Fruit fly (Drosophila melanogaster) whole organism, embryonic: ENCODE results near the gene gro.
A peak's percentile ranks its signal among the peaks of the same experiment; 100 is the strongest.

Experiments used
- Aef1 ChIP-seq: fragments of 200-800 bp; sonication (Bioruptor generic); IDR thresholded peaks from 3 replicates; pipeline ENCODE4 v1.3.6; 2022; ENCODE audit warnings: missing biosample characterization, missing genetic modification characterization
- Atf3 ChIP-seq: fragments of 200-800 bp; sonication (Bioruptor generic); optimal IDR thresholded peaks from 3 replicates; lab custom pipeline; 2016; ENCODE audit warnings: missing biosample characterization, missing genetic modification characterization
- CG11695 ChIP-seq: fragments of 200-800 bp; sonication (Bioruptor generic); IDR thresholded peaks from 3 replicates; pipeline ENCODE4 v1.3.6; 2022; ENCODE audit warnings: missing biosample characterization, missing genetic modification characterization
- CG11696 ChIP-seq: fragments of 200-800 bp; sonication (Bioruptor generic); IDR thresholded peaks from 2 replicates; pipeline ENCODE4 v1.3.6; 2022; ENCODE audit warnings: missing biosample characterization, missing genetic modification characterization
- CG12769 ChIP-seq: fragments of 200-800 bp; sonication (Bioruptor generic); optimal IDR thresholded peaks from 2 replicates; lab custom pipeline; 2019; ENCODE audit warnings: missing biosample characterization, mild to moderate bottlenecking, missing genetic modification characterization, moderate library complexity
- CG14441 ChIP-seq: fragments of 200-800 bp; sonication (Bioruptor generic); IDR thresholded peaks from 2 replicates; pipeline ENCODE4 v1.3.6; 2022; ENCODE audit warnings: missing biosample characterization, missing genetic modification characterization
- CG1529 ChIP-seq: fragments of 200-800 bp; sonication (Bioruptor generic); optimal IDR thresholded peaks from 3 replicates; lab custom pipeline; 2018; ENCODE audit warnings: missing biosample characterization, missing genetic modification characterization
- CG17912 ChIP-seq: fragments of 200-800 bp; sonication (Bioruptor generic); optimal IDR thresholded peaks from 2 replicates; lab custom pipeline; 2018; ENCODE audit warnings: missing biosample characterization, mild to moderate bottlenecking, missing genetic modification characterization
- CG1792 ChIP-seq: fragments of 200-800 bp; sonication (Bioruptor generic); optimal IDR thresholded peaks from 2 replicates; lab custom pipeline; 2016; ENCODE audit warnings: missing biosample characterization, missing genetic modification characterization
- CG18764 ChIP-seq: fragments of 200-800 bp; sonication (Bioruptor generic); optimal IDR thresholded peaks from 3 replicates; lab custom pipeline; 2016; ENCODE audit warnings: missing biosample characterization, missing genetic modification characterization
- CG3065 ChIP-seq: fragments of 200-800 bp; sonication (Bioruptor generic); optimal IDR thresholded peaks from 2 replicates; lab custom pipeline; 2016; ENCODE audit warnings: missing biosample characterization, missing genetic modification characterization
- CG32772 ChIP-seq: fragments of 200-800 bp; sonication (Bioruptor generic); IDR thresholded peaks from 2 replicates; pipeline ENCODE4 v1.3.6; 2022; ENCODE audit warnings: missing biosample characterization, missing genetic modification characterization
- CG34224 ChIP-seq: fragments of 200-800 bp; sonication (Bioruptor generic); IDR thresholded peaks from 3 replicates; pipeline ENCODE4 v1.3.6; 2022; ENCODE audit warnings: missing biosample characterization, missing genetic modification characterization; ENCODE audit not compliant: partially characterized antibody
- CG34376 ChIP-seq: fragments of 200-800 bp; sonication (Bioruptor generic); optimal IDR thresholded peaks from 2 replicates; lab custom pipeline; 2018; ENCODE audit warnings: missing biosample characterization, mild to moderate bottlenecking, missing genetic modification characterization
- CG4360 ChIP-seq: fragments of 200-800 bp; sonication (Bioruptor generic); IDR thresholded peaks from 2 replicates; pipeline ENCODE4 v1.3.6; 2022; ENCODE audit warnings: missing biosample characterization, missing genetic modification characterization
- CG6654 ChIP-seq: fragments of 200-800 bp; sonication (Bioruptor generic); optimal IDR thresholded peaks from 2 replicates; lab custom pipeline; 2017; ENCODE audit warnings: missing biosample characterization, mild to moderate bottlenecking, missing genetic modification characterization
- CG7745 ChIP-seq: fragments of 200-800 bp; sonication (Bioruptor generic); optimal IDR thresholded peaks from 2 replicates; lab custom pipeline; 2018; ENCODE audit warnings: missing biosample characterization, mild to moderate bottlenecking, missing genetic modification characterization, moderate library complexity
- CG8281 ChIP-seq: fragments of 200-800 bp; sonication (Bioruptor generic); optimal IDR thresholded peaks from 2 replicates; lab custom pipeline; 2018; ENCODE audit warnings: missing biosample characterization, mild to moderate bottlenecking, missing genetic modification characterization, moderate library complexity
- Dip2 ChIP-seq: fragments of 200-800 bp; sonication (Bioruptor generic); IDR thresholded peaks from 2 replicates; pipeline ENCODE4 v1.3.6; 2022; ENCODE audit warnings: missing biosample characterization, missing genetic modification characterization
- HLH4C ChIP-seq: fragments of 200-800 bp; sonication (Bioruptor generic); IDR thresholded peaks from 3 replicates; pipeline ENCODE4 v1.3.6; 2022; ENCODE audit warnings: missing biosample characterization, missing genetic modification characterization; ENCODE audit not compliant: partially characterized antibody
- HLHmδ ChIP-seq: fragments of 200-800 bp; sonication (Bioruptor generic); optimal IDR thresholded peaks from 2 replicates; lab custom pipeline; 2018; ENCODE audit warnings: missing biosample characterization, mild to moderate bottlenecking, missing genetic modification characterization, moderate library complexity
- Hey ChIP-seq: fragments of 200-800 bp; sonication (Bioruptor generic); optimal IDR thresholded peaks from 3 replicates; lab custom pipeline; 2018; ENCODE audit warnings: missing biosample characterization, mild to moderate bottlenecking, missing genetic modification characterization
- HmgD ChIP-seq: fragments of 200-800 bp; sonication (Bioruptor generic); optimal IDR thresholded peaks from 3 replicates; lab custom pipeline; 2016; ENCODE audit warnings: missing biosample characterization, missing genetic modification characterization
- Meics ChIP-seq: fragments of 200-800 bp; sonication (Bioruptor generic); optimal IDR thresholded peaks from 2 replicates; lab custom pipeline; 2017; ENCODE audit warnings: missing biosample characterization, mild to moderate bottlenecking, missing genetic modification characterization
- Tbp ChIP-seq: fragments of >200 bp; optimal IDR thresholded peaks from 2 replicates; lab custom pipeline; 2018; ENCODE audit warnings: missing biosample characterization, missing genetic modification characterization
- Xrp1 ChIP-seq: fragments of 200-800 bp; sonication (Bioruptor generic); IDR thresholded peaks from 2 replicates; pipeline ENCODE4 v1.3.6; 2022; ENCODE audit warnings: missing biosample characterization, missing genetic modification characterization
- YL-1 ChIP-seq: fragments of 200-800 bp; sonication (Bioruptor generic); optimal IDR thresholded peaks from 3 replicates; lab custom pipeline; 2017; ENCODE audit warnings: missing biosample characterization, mild to moderate bottlenecking, missing genetic modification characterization
- ab ChIP-seq: fragments of 200-800 bp; sonication (Bioruptor generic); optimal IDR thresholded peaks from 2 replicates; lab custom pipeline; 2016; ENCODE audit warnings: missing biosample characterization, missing genetic modification characterization
- ac ChIP-seq: fragments of 200-800 bp; sonication (Bioruptor generic); optimal IDR thresholded peaks from 3 replicates; lab custom pipeline; 2017; ENCODE audit warnings: missing biosample characterization, mild to moderate bottlenecking, missing genetic modification characterization
- cad ChIP-seq: fragments of >200 bp; optimal IDR thresholded peaks from 2 replicates; lab custom pipeline; 2017; ENCODE audit warnings: missing biosample characterization, missing genetic modification characterization
- cg ChIP-seq: fragments of 200-800 bp; sonication (Bioruptor generic); optimal IDR thresholded peaks from 3 replicates; lab custom pipeline; 2019; ENCODE audit warnings: missing biosample characterization, mild to moderate bottlenecking, missing genetic modification characterization, moderate library complexity
- chinmo ChIP-seq: fragments of 200-800 bp; sonication (Bioruptor generic); IDR thresholded peaks from 4 replicates; pipeline ENCODE4 v1.3.6; 2022; ENCODE audit warnings: missing biosample characterization, missing genetic modification characterization; ENCODE audit not compliant: partially characterized antibody
- da ChIP-seq: fragments of 200-800 bp; sonication (Bioruptor generic); optimal IDR thresholded peaks from 2 replicates; lab custom pipeline; 2016; ENCODE audit warnings: missing biosample characterization, missing genetic modification characterization
- dysf ChIP-seq: fragments of 200-800 bp; sonication (Bioruptor generic); IDR thresholded peaks from 3 replicates; pipeline ENCODE4 v1.3.6; 2022; ENCODE audit warnings: missing biosample characterization, missing genetic modification characterization
- eve ChIP-seq, 2 experiments: fragments of >200 bp; optimal IDR thresholded peaks; 2 replicates each; lab custom pipeline; 2017; ENCODE audit warnings: missing biosample characterization in 2 of 2, missing genetic modification characterization in 2 of 2
- ewg ChIP-seq: fragments of 200-800 bp; sonication (Bioruptor generic); optimal IDR thresholded peaks from 3 replicates; lab custom pipeline; 2017; ENCODE audit warnings: mild to moderate bottlenecking, missing biosample characterization, missing genetic modification reagents, missing genetic modification characterization
- gt ChIP-seq: fragments of 200-800 bp; sonication (Bioruptor generic); IDR thresholded peaks from 2 replicates; pipeline ENCODE4 v1.3.6; 2022; ENCODE audit warnings: missing biosample characterization, missing genetic modification characterization
- ken ChIP-seq: fragments of 200-800 bp; sonication (Bioruptor generic); IDR thresholded peaks from 3 replicates; pipeline ENCODE4 v1.3.6; 2022; ENCODE audit warnings: missing biosample characterization, missing genetic modification characterization
- lilli ChIP-seq: fragments of 200-800 bp; sonication (Bioruptor generic); optimal IDR thresholded peaks from 3 replicates; lab custom pipeline; 2016; ENCODE audit warnings: missing biosample characterization, missing genetic modification characterization
- lmd ChIP-seq: fragments of 200-800 bp; sonication (Bioruptor generic); IDR thresholded peaks from 2 replicates; pipeline ENCODE4 v1.3.6; 2022; ENCODE audit warnings: missing biosample characterization, missing genetic modification characterization
- org-1 ChIP-seq: fragments of 200-800 bp; sonication (Bioruptor generic); optimal IDR thresholded peaks from 2 replicates; lab custom pipeline; 2017; ENCODE audit warnings: missing biosample characterization, missing genetic modification characterization
- phol ChIP-seq: fragments of 200-800 bp; sonication (Bioruptor generic); optimal IDR thresholded peaks from 3 replicates; lab custom pipeline; 2018; ENCODE audit warnings: missing biosample characterization, mild to moderate bottlenecking, missing genetic modification characterization, moderate library complexity
- pros ChIP-seq: fragments of 200-800 bp; sonication (Bioruptor generic); optimal IDR thresholded peaks from 3 replicates; lab custom pipeline; 2019; ENCODE audit warnings: missing biosample characterization, mild to moderate bottlenecking, missing genetic modification characterization, moderate library complexity
- ranshi ChIP-seq: fragments of 200-800 bp; sonication (Bioruptor generic); IDR thresholded peaks from 2 replicates; pipeline ENCODE4 v1.3.6; 2022; ENCODE audit warnings: missing biosample characterization, missing genetic modification characterization
- salm ChIP-seq: fragments of 200-800 bp; sonication (Bioruptor generic); optimal IDR thresholded peaks from 2 replicates; lab custom pipeline; 2018; ENCODE audit warnings: missing biosample characterization, mild to moderate bottlenecking, missing genetic modification characterization
- scrt ChIP-seq: fragments of 200-800 bp; sonication (Bioruptor generic); optimal IDR thresholded peaks from 2 replicates; lab custom pipeline; 2018; ENCODE audit warnings: missing biosample characterization, mild to moderate bottlenecking, missing genetic modification characterization, moderate library complexity
- sens ChIP-seq: fragments of 200-800 bp; sonication (Bioruptor generic); peaks from one replicate; lab custom pipeline; 2016; ENCODE audit warnings: missing biosample characterization, missing genetic modification characterization
- slou ChIP-seq: fragments of 200-800 bp; sonication (Bioruptor generic); optimal IDR thresholded peaks from 3 replicates; lab custom pipeline; 2016; ENCODE audit warnings: missing biosample characterization, missing genetic modification characterization
- so ChIP-seq: fragments of 200-800 bp; sonication (Bioruptor generic); IDR thresholded peaks from 3 replicates; pipeline ENCODE4 v1.3.6; 2022; ENCODE audit warnings: missing biosample characterization, missing genetic modification characterization
- sqz ChIP-seq: fragments of 200-800 bp; sonication (Bioruptor generic); optimal IDR thresholded peaks from 3 replicates; lab custom pipeline; 2018; ENCODE audit warnings: missing biosample characterization, mild to moderate bottlenecking, missing genetic modification characterization
- tup ChIP-seq: fragments of 200-800 bp; sonication (Bioruptor generic); optimal IDR thresholded peaks from 2 replicates; lab custom pipeline; 2016; ENCODE audit warnings: missing biosample characterization, mild to moderate bottlenecking, missing genetic modification characterization, moderate library complexity
- twi ChIP-seq: fragments of 200-800 bp; optimal IDR thresholded peaks from 2 replicates; lab custom pipeline; 2019; ENCODE audit warnings: missing biosample characterization, mild to moderate bottlenecking, missing genetic modification characterization, moderate library complexity
- wek ChIP-seq: fragments of 200-800 bp; sonication (Bioruptor generic); optimal IDR thresholded peaks from 3 replicates; lab custom pipeline; 2018; ENCODE audit warnings: missing biosample characterization, mild to moderate bottlenecking, missing genetic modification characterization, moderate library complexity

The gro gene

DNA sequence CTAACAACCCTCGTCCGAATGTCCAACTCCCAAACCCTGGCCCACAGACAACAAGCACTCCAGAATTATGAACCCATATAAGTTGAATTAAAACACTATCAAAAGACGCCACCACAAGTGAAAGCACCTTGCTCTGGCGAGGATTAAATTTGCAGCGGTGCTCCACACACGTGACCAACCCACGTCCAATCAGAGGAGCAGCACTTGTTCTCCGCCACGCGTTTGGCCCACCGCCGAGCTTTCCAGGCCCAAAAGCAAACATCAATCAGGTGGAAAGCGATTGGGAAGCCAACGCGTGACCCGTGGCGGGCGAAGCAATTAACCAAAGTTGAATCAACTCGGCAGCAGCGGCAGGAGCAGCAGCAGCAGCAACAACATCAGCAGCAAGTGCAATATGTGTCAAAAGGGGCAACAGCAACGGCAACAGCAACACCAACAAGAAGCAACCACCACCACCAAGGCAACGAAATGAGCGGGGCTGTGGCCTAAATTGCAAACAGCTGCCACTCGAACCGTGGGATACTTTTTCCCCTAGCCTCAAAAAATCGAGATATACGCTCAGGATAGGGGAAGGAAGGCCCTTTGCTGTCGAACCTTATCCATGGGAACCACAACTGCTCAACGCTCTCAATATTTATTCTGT, 9.4 kb upstream of the gro start (continued):
- TF ChIP-seq Meics (GFP tag; lab: Kevin White, UChicago) (no peak), Dip2 (GFP tag; lab: Robert Waterston, UW) (no peak), HmgD (GFP tag; lab: Kevin White, UChicago) (no peak), pros (GFP tag; lab: Kevin White, UChicago) (peak; percentile 90), CG17912 (no peak), CG7745 (peak; percentile 1), Atf3 (GFP tag; lab: Kevin White, UChicago) (no peak), Aef1 (GFP tag; lab: Robert Waterston, UW) (no peak), so (GFP tag; lab: Robert Waterston, UW) (no peak), HLHmδ (GFP tag; lab: Kevin White, UChicago) (peak; percentile 57), da (peak; percentile 72), Tbp (GFP tag; lab: Kevin White, UChicago) (no peak), lilli (GFP tag; lab: Kevin White, UChicago) (no peak), lmd (no peak), ken (no peak), slou (no peak), CG34224 (GFP tag; lab: Robert Waterston, UW) (no peak), CG18764 (no peak), CG34376 (GFP tag; lab: Kevin White, UChicago) (no peak), Xrp1 (GFP tag; lab: Robert Waterston, UW) (no peak), CG4360 (GFP tag; lab: Robert Waterston, UW) (peak; percentile 91), sens (peak; percentile 46), HLH4C (no peak), salm (tag; lab: Kevin White, UChicago) (no peak), dysf (GFP tag; lab: Robert Waterston, UW) (0 out of 3 replicates have a peak, but pooled peaks have one; percentile 31), CG1529 (GFP tag; lab: Kevin White, UChicago) (no peak), ranshi (GFP tag; lab: Robert Waterston, UW) (no peak), cad (GFP tag; lab: Kevin White, UChicago) (no peak), twi (tag; lab: Kevin White, UChicago) (peak; percentile 89), wek (no peak), CG1792 (GFP tag; lab: Kevin White, UChicago) (no peak), CG14441 (GFP tag; lab: Robert Waterston, UW) (no peak), CG3065 (no peak), CG12769 (tag; lab: Kevin White, UChicago) (no peak), ac (GFP tag; lab: Kevin White, UChicago) (peak; percentile 63), CG8281 (tag; lab: Kevin White, UChicago) (peak; percentile 30), YL-1 (GFP tag; lab: Kevin White, UChicago) (no peak), cg (peak; percentile 12), tup (GFP tag; lab: Kevin White, UChicago) (no peak), eve (GFP tag; optimal IDR thresholded peaks at IDR 0.05; lab: Kevin White, UChicago) (no peak), CG11696 (no peak), sqz (GFP tag; lab: Kevin White, UChicago) (peak; percentile 85)

DNA sequence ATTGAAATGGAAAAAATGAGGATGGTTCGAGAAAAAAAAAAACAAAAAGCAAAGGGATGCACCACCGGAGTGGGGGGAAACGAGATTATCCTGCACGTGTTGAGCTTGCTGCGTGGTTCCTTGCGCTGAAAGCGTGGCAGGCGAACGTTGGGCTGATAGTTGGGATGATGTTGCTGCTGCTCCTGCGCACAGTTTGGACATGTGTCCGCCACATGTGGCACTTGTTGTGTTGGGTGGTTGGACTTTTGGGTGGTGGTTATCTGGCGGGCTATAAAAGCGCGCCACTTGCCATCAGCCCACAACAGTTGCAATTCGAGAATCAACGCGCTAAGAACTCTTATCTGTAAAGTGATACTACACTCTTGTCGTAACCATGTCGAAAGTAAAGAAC, 8.9 kb upstream of the gro start:
- TF ChIP-seq phol (tag; lab: Kevin White, UChicago), result no peak
- peak; percentile 72 for TF ChIP-seq ewg
- TF ChIP-seq CG6654 (GFP tag; lab: Kevin White, UChicago), result no peak
- no peak for TF ChIP-seq gt (GFP tag; lab: Robert Waterston, UW)
- no peak for TF ChIP-seq CG11695 (GFP tag; lab: Robert Waterston, UW)
- 0 out of 2 replicates have a peak, but pooled peaks have one; percentile 15 for TF ChIP-seq CG32772 (GFP tag; lab: Robert Waterston, UW)
- no peak for TF ChIP-seq chinmo
- peak; percentile 16 for TF ChIP-seq scrt
- TF ChIP-seq Hey, result peak; percentile 93
- TF ChIP-seq pros (GFP tag; lab: Kevin White, UChicago), result peak; percentile 41
- no peak for TF ChIP-seq ab (GFP tag; lab: Kevin White, UChicago)
- peak; percentile 74 for TF ChIP-seq twi (tag; lab: Kevin White, UChicago)
- TF ChIP-seq org-1 (GFP tag; lab: Kevin White, UChicago), result no peak
